Fruit fly (Drosophila melanogaster) whole organism, embryonic: Measurements from ENCODE around the gene AANATL7.

Experiments used
- Abd-B ChIP-seq: fragments of 200-800 bp; sonication (Bioruptor generic); optimal IDR thresholded peaks from 2 replicates; lab custom pipeline; 2018; ENCODE audit warnings: missing biosample characterization, mild to moderate bottlenecking, missing genetic modification characterization, moderate library complexity
- CG11456 ChIP-seq: fragments of 200-800 bp; sonication (Bioruptor generic); IDR thresholded peaks from 3 replicates; pipeline ENCODE4 v1.3.6; 2022; ENCODE audit warnings: missing biosample characterization, missing genetic modification characterization
- CG13296 ChIP-seq: fragments of 200-800 bp; sonication (Bioruptor generic); optimal IDR thresholded peaks from 3 replicates; lab custom pipeline; 2018; ENCODE audit warnings: missing biosample characterization, mild to moderate bottlenecking, missing genetic modification characterization
- CG14710 ChIP-seq: fragments of 200-800 bp; sonication (Bioruptor generic); optimal IDR thresholded peaks from 3 replicates; lab custom pipeline; 2019; ENCODE audit warnings: missing biosample characterization, mild to moderate bottlenecking, missing genetic modification characterization, moderate library complexity
- CG15011 ChIP-seq: fragments of 200-800 bp; sonication (Bioruptor generic); optimal IDR thresholded peaks from 3 replicates; lab custom pipeline; 2018; ENCODE audit warnings: missing biosample characterization, mild to moderate bottlenecking, missing genetic modification characterization
- CG15601 ChIP-seq: fragments of 200-800 bp; sonication (Bioruptor generic); optimal IDR thresholded peaks from 3 replicates; lab custom pipeline; 2019; ENCODE audit warnings: missing biosample characterization, mild to moderate bottlenecking, missing genetic modification characterization, moderate library complexity
- CG15696 ChIP-seq: fragments of 200-800 bp; sonication (Bioruptor generic); optimal IDR thresholded peaks from 2 replicates; lab custom pipeline; 2019; ENCODE audit warnings: missing biosample characterization, mild to moderate bottlenecking, missing genetic modification characterization, moderate library complexity
- CG16813 ChIP-seq: fragments of 200-800 bp; sonication (Bioruptor generic); IDR thresholded peaks from 3 replicates; pipeline ENCODE4 v1.3.6; 2022; ENCODE audit warnings: missing biosample characterization, missing genetic modification characterization; ENCODE audit not compliant: partially characterized antibody
- CG17359 ChIP-seq: fragments of 200-800 bp; sonication (Bioruptor generic); optimal IDR thresholded peaks from 3 replicates; lab custom pipeline; 2018; ENCODE audit warnings: missing biosample characterization, mild to moderate bottlenecking, missing genetic modification characterization, moderate library complexity
- CG18011 ChIP-seq: fragments of 200-800 bp; sonication (Bioruptor generic); optimal IDR thresholded peaks from 2 replicates; lab custom pipeline; 2017; ENCODE audit warnings: missing biosample characterization, missing genetic modification characterization, mild to moderate bottlenecking, moderate library complexity, missing genotype
- CG18262 ChIP-seq: fragments of 200-800 bp; optimal IDR thresholded peaks from 3 replicates; lab custom pipeline; 2019; ENCODE audit warnings: missing biosample characterization, mild to moderate bottlenecking, missing genetic modification characterization, moderate library complexity
- CG18476 ChIP-seq: fragments of 200-800 bp; sonication (Bioruptor generic); optimal IDR thresholded peaks from 2 replicates; lab custom pipeline; 2016; ENCODE audit warnings: missing biosample characterization, mild to moderate bottlenecking, missing genetic modification characterization
- CG30431 ChIP-seq: fragments of 200-800 bp; sonication (Bioruptor generic); optimal IDR thresholded peaks from 2 replicates; lab custom pipeline; 2017; ENCODE audit warnings: missing biosample characterization, missing genetic modification characterization
- CG3407 ChIP-seq: fragments of 200-800 bp; sonication (Bioruptor generic); optimal IDR thresholded peaks from 2 replicates; lab custom pipeline; 2018; ENCODE audit warnings: missing biosample characterization, mild to moderate bottlenecking, missing genetic modification characterization
- CG42726 ChIP-seq: fragments of 200-800 bp; sonication (Bioruptor generic); IDR thresholded peaks from 2 replicates; pipeline ENCODE4 v1.3.6; 2022; ENCODE audit warnings: missing biosample characterization, missing genetic modification characterization; ENCODE audit not compliant: partially characterized antibody
- CG4328 ChIP-seq: fragments of 200-800 bp; sonication (Bioruptor generic); optimal IDR thresholded peaks from 3 replicates; lab custom pipeline; 2017; ENCODE audit warnings: missing biosample characterization, missing genetic modification reagents, missing genetic modification characterization
- CG4360 ChIP-seq: fragments of 200-800 bp; sonication (Bioruptor generic); IDR thresholded peaks from 2 replicates; pipeline ENCODE4 v1.3.6; 2022; ENCODE audit warnings: missing biosample characterization, missing genetic modification characterization
- CG43689 ChIP-seq: fragments of 200-800 bp; sonication (Bioruptor generic); IDR thresholded peaks from 2 replicates; pipeline ENCODE4 v1.3.6; 2022; ENCODE audit warnings: missing biosample characterization, missing genetic modification characterization
- CG4617 ChIP-seq: fragments of 200-800 bp; sonication (Bioruptor generic); optimal IDR thresholded peaks from 3 replicates; lab custom pipeline; 2016; ENCODE audit warnings: missing biosample characterization, missing genetic modification characterization, borderline replicate concordance
- CG6254 ChIP-seq: fragments of 200-800 bp; sonication (Bioruptor generic); optimal IDR thresholded peaks from 3 replicates; lab custom pipeline; 2017; ENCODE audit warnings: mild to moderate bottlenecking, missing biosample characterization, missing genetic modification reagents, missing genetic modification characterization
- CG6272 ChIP-seq: fragments of 200-800 bp; sonication (Bioruptor generic); IDR thresholded peaks from 2 replicates; pipeline ENCODE4 v1.3.6; 2022; ENCODE audit warnings: missing biosample characterization, missing genetic modification characterization
- CG6689 ChIP-seq: fragments of 200-800 bp; sonication (Bioruptor generic); IDR thresholded peaks from 2 replicates; pipeline ENCODE4 v1.3.6; 2022; ENCODE audit warnings: missing biosample characterization, missing genetic modification characterization
- CG8281 ChIP-seq: fragments of 200-800 bp; sonication (Bioruptor generic); optimal IDR thresholded peaks from 2 replicates; lab custom pipeline; 2018; ENCODE audit warnings: missing biosample characterization, mild to moderate bottlenecking, missing genetic modification characterization, moderate library complexity
- Doc2 ChIP-seq: fragments of 200-800 bp; sonication (Bioruptor generic); IDR thresholded peaks from 2 replicates; pipeline ENCODE4 v1.3.6; 2022; ENCODE audit warnings: missing biosample characterization, missing genetic modification characterization
- Drgx ChIP-seq: fragments of 200-800 bp; sonication (Bioruptor generic); IDR thresholded peaks from 2 replicates; pipeline ENCODE4 v1.3.6; 2022; ENCODE audit warnings: missing biosample characterization, missing genetic modification characterization
- E2f2 ChIP-seq: fragments of 200-800 bp; sonication (Bioruptor generic); IDR thresholded peaks from 2 replicates; pipeline ENCODE4 v1.3.6; 2022; ENCODE audit warnings: missing biosample characterization, missing genetic modification characterization
- Elba2 ChIP-seq: fragments of 200-800 bp; sonication (Bioruptor generic); optimal IDR thresholded peaks from 3 replicates; lab custom pipeline; 2016; ENCODE audit warnings: missing biosample characterization, missing genetic modification characterization
- H15 ChIP-seq: fragments of 200-800 bp; sonication (Bioruptor generic); IDR thresholded peaks from 3 replicates; pipeline ENCODE4 v1.3.6; 2022; ENCODE audit warnings: missing biosample characterization, missing genetic modification characterization
- HLH3B ChIP-seq: fragments of 200-800 bp; sonication (Bioruptor generic); IDR thresholded peaks from 2 replicates; pipeline ENCODE4 v1.3.6; 2022; ENCODE audit warnings: missing biosample characterization, missing genetic modification characterization
- NC2α ChIP-seq: fragments of 200-800 bp; sonication (Bioruptor generic); optimal IDR thresholded peaks from 2 replicates; lab custom pipeline; 2016; ENCODE audit warnings: missing biosample characterization, missing genetic modification characterization
- Nf-YB ChIP-seq: fragments of 200-800 bp; sonication (Bioruptor generic); optimal IDR thresholded peaks from 3 replicates; lab custom pipeline; 2019; ENCODE audit warnings: missing biosample characterization, mild to moderate bottlenecking, missing genetic modification characterization, moderate library complexity
- ci ChIP-seq: fragments of 200-800 bp; sonication (Bioruptor generic); IDR thresholded peaks from 3 replicates; pipeline ENCODE4 v1.3.6; 2022; ENCODE audit warnings: missing biosample characterization, missing genetic modification characterization
- dmrt11E ChIP-seq: fragments of 200-800 bp; sonication (Bioruptor generic); optimal IDR thresholded peaks from 3 replicates; lab custom pipeline; 2018; ENCODE audit warnings: missing biosample characterization, mild to moderate bottlenecking, missing genetic modification characterization, moderate library complexity
- dysf ChIP-seq: fragments of 200-800 bp; sonication (Bioruptor generic); IDR thresholded peaks from 3 replicates; pipeline ENCODE4 v1.3.6; 2022; ENCODE audit warnings: missing biosample characterization, missing genetic modification characterization
- fd102C ChIP-seq: fragments of 200-800 bp; sonication (Bioruptor generic); optimal IDR thresholded peaks from 2 replicates; lab custom pipeline; 2018; ENCODE audit warnings: missing biosample characterization, mild to moderate bottlenecking, missing genetic modification characterization, moderate library complexity
- grau ChIP-seq: fragments of 200-800 bp; optimal IDR thresholded peaks from 3 replicates; lab custom pipeline; 2019; ENCODE audit warnings: missing biosample characterization, mild to moderate bottlenecking, missing genetic modification characterization, moderate library complexity
- insv ChIP-seq, 2 experiments: fragments of 200-800 bp; sonication (Bioruptor generic); optimal IDR thresholded peaks; 3 replicates each; lab custom pipeline; 2016 to 2018; ENCODE audit warnings: missing biosample characterization in 2 of 2, missing genetic modification characterization in 2 of 2
- inv ChIP-seq: fragments of 200-800 bp; sonication (Bioruptor generic); IDR thresholded peaks from 2 replicates; pipeline ENCODE4 v1.3.6; 2022; ENCODE audit warnings: missing biosample characterization, missing genetic modification characterization; ENCODE audit not compliant: partially characterized antibody
- klu ChIP-seq: fragments of 200-800 bp; sonication (Bioruptor generic); IDR thresholded peaks from 2 replicates; pipeline ENCODE4 v1.3.6; 2022; ENCODE audit warnings: missing biosample characterization, missing genetic modification characterization
- lmd ChIP-seq: fragments of 200-800 bp; sonication (Bioruptor generic); IDR thresholded peaks from 2 replicates; pipeline ENCODE4 v1.3.6; 2022; ENCODE audit warnings: missing biosample characterization, missing genetic modification characterization
- oc ChIP-seq: fragments of 200-800 bp; sonication (Bioruptor generic); optimal IDR thresholded peaks from 2 replicates; lab custom pipeline; 2018; ENCODE audit warnings: missing biosample characterization, mild to moderate bottlenecking, missing genetic modification characterization, moderate library complexity
- pb ChIP-seq: fragments of 200-800 bp; sonication (Bioruptor generic); optimal IDR thresholded peaks from 3 replicates; lab custom pipeline; 2016; ENCODE audit warnings: missing biosample characterization, missing genetic modification characterization
- ro ChIP-seq: fragments of 200-800 bp; sonication (Bioruptor generic); IDR thresholded peaks from 2 replicates; pipeline ENCODE4 v1.3.6; 2022; ENCODE audit warnings: missing biosample characterization, missing genetic modification characterization
- schlank ChIP-seq: fragments of 200-800 bp; sonication (Bioruptor generic); optimal IDR thresholded peaks from 2 replicates; lab custom pipeline; 2018; ENCODE audit warnings: missing biosample characterization, mild to moderate bottlenecking, missing genetic modification characterization
- slou ChIP-seq: fragments of 200-800 bp; sonication (Bioruptor generic); optimal IDR thresholded peaks from 3 replicates; lab custom pipeline; 2016; ENCODE audit warnings: missing biosample characterization, missing genetic modification characterization
- so ChIP-seq: fragments of 200-800 bp; sonication (Bioruptor generic); IDR thresholded peaks from 3 replicates; pipeline ENCODE4 v1.3.6; 2022; ENCODE audit warnings: missing biosample characterization, missing genetic modification characterization
- trem ChIP-seq: fragments of 200-800 bp; optimal IDR thresholded peaks from 3 replicates; lab custom pipeline; 2019; ENCODE audit warnings: missing biosample characterization, mild to moderate bottlenecking, missing genetic modification characterization, moderate library complexity
- twi ChIP-seq: fragments of 200-800 bp; optimal IDR thresholded peaks from 2 replicates; lab custom pipeline; 2019; ENCODE audit warnings: missing biosample characterization, mild to moderate bottlenecking, missing genetic modification characterization, moderate library complexity
- tx ChIP-seq: fragments of 200-800 bp; sonication (Bioruptor generic); optimal IDR thresholded peaks from 2 replicates; lab custom pipeline; 2016; ENCODE audit warnings: missing biosample characterization, missing genetic modification characterization

Gene AANATL7

dm6 chrX:2581793-2582503 lies 1.2 kb downstream of the AANATL7 start (continued):
- TF ChIP-seq CG4360 (GFP tag; lab: Robert Waterston, UW) = no peak
- TF ChIP-seq NC2α (GFP tag; lab: Kevin White, UChicago) = peak; percentile 27
- TF ChIP-seq CG6689 (GFP tag; lab: Robert Waterston, UW) = peak; percentile 71
- peak; percentile 5 for TF ChIP-seq CG6254 (GFP tag; lab: Kevin White, UChicago)
- TF ChIP-seq CG18011 (GFP tag; lab: Kevin White, UChicago) = peak; percentile 53
- no peak for TF ChIP-seq CG3407 (GFP tag; lab: Kevin White, UChicago)
- peak; percentile 43; the same call in 1 of the 2 replicates for TF ChIP-seq Doc2 (GFP tag; lab: Robert Waterston, UW)
- no peak for TF ChIP-seq insv (GFP tag; optimal IDR thresholded peaks at IDR 0.05; lab: Kevin White, UChicago)
- TF ChIP-seq dysf (GFP tag; lab: Robert Waterston, UW) = peak; percentile 88
- no peak for TF ChIP-seq CG42726 (GFP tag; lab: Robert Waterston, UW)
- TF ChIP-seq oc (tag; lab: Kevin White, UChicago) = peak; percentile 29
- peak; percentile 79 for TF ChIP-seq HLH3B (GFP tag; lab: Robert Waterston, UW)
- peak; percentile 75 for TF ChIP-seq schlank (tag; lab: Kevin White, UChicago)
- TF ChIP-seq Drgx (GFP tag; lab: Robert Waterston, UW) = peak; percentile 63
- TF ChIP-seq pb (GFP tag; lab: Kevin White, UChicago) = peak; percentile 67
- no peak for TF ChIP-seq twi
- no peak for TF ChIP-seq inv (GFP tag; lab: Robert Waterston, UW)
- peak; percentile 27 for TF ChIP-seq CG4328 (GFP tag; lab: Kevin White, UChicago)
- peak; percentile 81; the same call in 2 of the 3 replicates for TF ChIP-seq so (GFP tag; lab: Robert Waterston, UW)
- no peak for TF ChIP-seq dmrt11E (tag; lab: Kevin White, UChicago)
- no peak for TF ChIP-seq trem (tag; lab: Kevin White, UChicago)
- no peak for TF ChIP-seq ro (GFP tag; lab: Robert Waterston, UW)
- TF ChIP-seq E2f2 (GFP tag; lab: Robert Waterston, UW) = peak; percentile 52
- peak; percentile 53 for TF ChIP-seq slou (GFP tag; lab: Kevin White, UChicago)
- TF ChIP-seq grau (tag; lab: Kevin White, UChicago) = peak; percentile 73
- TF ChIP-seq CG16813 (GFP tag; lab: Robert Waterston, UW) = no peak
- no peak for TF ChIP-seq CG15696 (tag; lab: Kevin White, UChicago)
- TF ChIP-seq CG43689 (GFP tag; lab: Robert Waterston, UW) = no peak
- peak; percentile 50 for TF ChIP-seq Abd-B
- peak; percentile 82 for TF ChIP-seq lmd (GFP tag; lab: Robert Waterston, UW)
- TF ChIP-seq Nf-YB = peak; percentile 39
- TF ChIP-seq klu (GFP tag; lab: Robert Waterston, UW) = peak; percentile 68
- no peak for TF ChIP-seq Elba2 (GFP tag; lab: Kevin White, UChicago)
- peak; percentile 49 for TF ChIP-seq CG30431 (GFP tag; lab: Kevin White, UChicago)
- peak; percentile 66 for TF ChIP-seq CG13296 (GFP tag; lab: Kevin White, UChicago)
- peak; percentile 21 for TF ChIP-seq CG4617
- peak; percentile 53; the same call in 1 of the 2 replicates for TF ChIP-seq CG6272
- peak; percentile 59 for TF ChIP-seq CG15011 (GFP tag; lab: Kevin White, UChicago)
- peak; percentile 19 for TF ChIP-seq CG8281
- TF ChIP-seq ci (GFP tag; lab: Robert Waterston, UW) = peak; percentile 84
- TF ChIP-seq tx (GFP tag; lab: Kevin White, UChicago) = peak; percentile 70
- TF ChIP-seq CG18262 = peak; percentile 40
- TF ChIP-seq H15 = peak; percentile 51; the same call in 1 of the 3 replicates
- TF ChIP-seq CG17359 (tag; lab: Kevin White, UChicago) = peak; percentile 74
- no peak for TF ChIP-seq fd102C (GFP tag; lab: Kevin White, UChicago)
- no peak for TF ChIP-seq CG15601 (tag; lab: Kevin White, UChicago)
- peak; percentile 66 for TF ChIP-seq CG18476 (GFP tag; lab: Kevin White, UChicago)
- TF ChIP-seq CG11456 (GFP tag; lab: Robert Waterston, UW) = peak; percentile 79
- TF ChIP-seq CG14710 = peak; percentile 0
